Worm (Caenorhabditis elegans) whole organism, L4/young adult: ENCODE measurements around the gene C06E7.88.

Experiments used
- W03F9.2 ChIP-seq: fragments of 150-350 bp; optimal IDR thresholded peaks from 2 replicates; lab custom pipeline; 2014; ENCODE audit warnings: missing biosample characterization, missing genetic modification characterization
- dao-5 ChIP-seq: sonication (generic microtip); optimal IDR thresholded peaks from 2 replicates; lab custom pipeline; 2016; ENCODE audit warnings: missing genotype, missing genetic modification characterization, moderate library complexity, missing compliant biosample characterization
- him-1 ChIP-seq: sonication (generic microtip); optimal IDR thresholded peaks from 2 replicates; lab custom pipeline; 2016; ENCODE audit warnings: missing genotype, missing genetic modification reagents, missing genetic modification characterization, missing compliant biosample characterization

C06E7.88 gene

DNA sequence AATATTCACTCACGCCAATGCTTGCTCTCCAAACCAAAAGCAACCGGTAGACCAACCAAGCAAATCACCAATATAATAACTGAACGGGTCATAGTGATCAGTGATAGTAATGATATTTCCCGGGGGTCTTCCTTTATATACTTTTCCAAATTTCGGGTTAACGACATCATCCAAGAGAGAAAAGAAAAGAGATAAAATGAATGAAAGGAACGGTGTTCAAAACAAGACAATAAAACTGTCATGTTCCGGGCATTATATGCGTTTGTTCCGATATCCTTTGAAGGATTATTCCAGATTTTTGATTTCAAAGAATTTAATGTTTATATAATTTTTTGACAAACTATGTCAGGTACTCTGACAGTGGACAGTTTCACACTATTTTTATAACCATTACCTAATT is at the start of gene C06E7.88:
TSS of gene C06E7.88 (minus strand) at position 101 of the 400 bp plus-strand sequence.
- TF ChIP-seq him-1 (tag; lab: Kevin White, UChicago), result no peak
- no peak for TF ChIP-seq dao-5 (tag; lab: Kevin White, UChicago)
- no peak for TF ChIP-seq W03F9.2 (tag; lab: Kevin White, UChicago)

- no peak for TF ChIP-seq him-1 (tag; lab: Kevin White, UChicago)
- TF ChIP-seq dao-5 (tag; lab: Kevin White, UChicago), result no peak
- TF ChIP-seq W03F9.2 (tag; lab: Kevin White, UChicago), result no peak
Measured at ce11 chrIV:5915152-5915551, 48.1 kb upstream of the C06E7.88 start.

DNA sequence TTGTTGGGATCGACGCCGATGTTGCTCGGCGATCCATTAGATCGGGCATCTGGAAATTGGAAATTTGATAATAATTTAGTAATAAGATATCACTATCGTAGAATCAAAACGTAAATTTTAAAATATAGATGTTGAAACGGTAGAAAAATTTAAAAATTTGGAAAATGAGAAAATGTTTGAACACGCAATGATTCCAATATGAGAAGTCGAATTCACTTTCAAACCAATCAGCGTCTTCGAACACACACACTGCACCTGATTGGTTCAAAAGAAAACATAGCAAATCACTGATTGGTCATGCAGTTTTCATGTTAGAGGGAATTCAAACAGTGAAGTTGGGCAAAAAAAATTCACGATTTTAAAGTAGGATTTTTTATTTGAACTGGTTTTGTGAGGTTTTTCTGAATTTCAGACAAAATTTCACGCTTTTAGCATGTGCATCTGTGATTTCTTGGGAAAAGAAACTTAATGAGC is 36.3 kb upstream of the C06E7.88 start, which contains the start of gene H04M03.12:
TSS of gene H04M03.12 (minus strand) at position 51 of the 474 bp plus-strand sequence.
- TF ChIP-seq dao-5 (tag; lab: Kevin White, UChicago) (no peak), W03F9.2 (tag; lab: Kevin White, UChicago) (no peak), him-1 (tag; lab: Kevin White, UChicago) (no peak)

ce11 chrIV:5902730-5903129 is 35.6 kb upstream of the C06E7.88 start:
- TF ChIP-seq dao-5 (tag; lab: Kevin White, UChicago) (no peak), W03F9.2 (tag; lab: Kevin White, UChicago) (no peak), him-1 (tag; lab: Kevin White, UChicago) (no peak)

DNA sequence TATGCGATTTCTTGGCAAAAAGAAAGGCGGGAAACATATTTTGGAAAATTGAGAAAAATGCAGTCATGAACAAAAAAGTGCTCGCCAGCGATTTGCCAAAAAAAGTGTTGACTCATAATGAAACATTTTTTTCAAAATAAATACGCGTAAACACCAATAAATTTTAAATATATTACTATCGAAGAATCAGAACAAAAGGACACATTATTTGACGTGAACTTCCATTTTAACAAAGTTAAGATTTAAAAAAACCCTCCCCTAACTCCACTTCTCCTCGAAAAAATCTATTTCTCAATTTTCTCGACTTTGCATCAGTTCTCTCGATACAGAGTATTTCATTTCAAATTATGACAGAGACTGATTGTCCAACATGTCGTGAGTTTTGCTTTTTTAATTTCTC is 29.3 kb upstream of the C06E7.88 start, which contains the start of gene pck-3:
TSS of gene pck-3 (plus strand) at position 301 of the 400 bp plus-strand sequence.
- TF ChIP-seq W03F9.2 (tag; lab: Kevin White, UChicago), result no peak
- no peak for TF ChIP-seq him-1 (tag; lab: Kevin White, UChicago)
- TF ChIP-seq dao-5 (tag; lab: Kevin White, UChicago), result no peak

DNA sequence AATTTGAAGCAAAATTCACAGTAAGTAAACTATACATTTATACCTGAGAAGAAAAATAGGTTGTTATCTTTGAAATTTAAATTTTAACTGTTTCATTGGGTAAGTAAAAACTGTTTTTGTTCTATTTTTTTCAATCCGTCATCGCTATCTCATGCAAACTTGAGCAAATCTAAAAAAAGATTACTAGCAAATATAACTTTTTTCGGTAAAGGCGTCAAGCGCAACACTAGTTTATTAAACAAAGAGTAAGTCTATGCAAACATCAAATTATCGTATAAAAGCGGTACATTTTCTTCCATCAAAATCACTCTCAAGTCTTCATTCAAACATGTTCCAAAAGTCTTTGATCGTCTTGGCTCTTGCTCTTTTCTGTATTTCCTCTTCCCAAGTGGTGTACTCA is 28.1 kb upstream of the C06E7.88 start, which contains the start of gene nspb-6:
TSS of gene nspb-6 (plus strand) at position 301 of the 400 bp plus-strand sequence.
- no peak for TF ChIP-seq him-1 (tag; lab: Kevin White, UChicago)
- TF ChIP-seq W03F9.2 (tag; lab: Kevin White, UChicago), result no peak
- TF ChIP-seq dao-5 (tag; lab: Kevin White, UChicago), result no peak

- no peak for TF ChIP-seq W03F9.2 (tag; lab: Kevin White, UChicago)
- no peak for TF ChIP-seq him-1 (tag; lab: Kevin White, UChicago)
- TF ChIP-seq dao-5 (tag; lab: Kevin White, UChicago), result no peak
Measured at ce11 chrIV:5891265-5891664, 24.2 kb upstream of the C06E7.88 start, which contains the start of gene H04M03.3. Gene H04M03.3, plus strand, starts transcription at chrIV:5891565.

DNA sequence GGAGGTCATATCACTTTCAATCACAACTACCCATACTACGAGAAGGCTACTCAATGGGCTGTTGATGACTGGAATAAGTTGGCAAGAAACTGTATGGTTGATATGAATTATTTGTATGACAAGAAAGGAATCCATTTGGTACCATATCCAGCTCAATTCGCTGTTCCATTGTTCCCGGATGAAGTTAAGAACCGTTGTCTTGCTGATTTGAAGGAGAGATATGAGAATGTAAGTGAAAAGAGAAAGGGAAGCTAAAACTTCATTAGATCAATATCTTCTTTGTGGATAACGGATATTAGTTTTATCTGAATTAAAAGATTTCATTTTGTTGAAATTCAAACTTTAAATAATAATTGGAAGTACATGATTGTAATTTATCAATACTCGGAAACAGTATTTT is 19.5 kb upstream of the C06E7.88 start:
- TF ChIP-seq him-1 (tag; lab: Kevin White, UChicago), result no peak
- no peak for TF ChIP-seq dao-5 (tag; lab: Kevin White, UChicago)
- TF ChIP-seq W03F9.2 (tag; lab: Kevin White, UChicago), result no peak

DNA sequence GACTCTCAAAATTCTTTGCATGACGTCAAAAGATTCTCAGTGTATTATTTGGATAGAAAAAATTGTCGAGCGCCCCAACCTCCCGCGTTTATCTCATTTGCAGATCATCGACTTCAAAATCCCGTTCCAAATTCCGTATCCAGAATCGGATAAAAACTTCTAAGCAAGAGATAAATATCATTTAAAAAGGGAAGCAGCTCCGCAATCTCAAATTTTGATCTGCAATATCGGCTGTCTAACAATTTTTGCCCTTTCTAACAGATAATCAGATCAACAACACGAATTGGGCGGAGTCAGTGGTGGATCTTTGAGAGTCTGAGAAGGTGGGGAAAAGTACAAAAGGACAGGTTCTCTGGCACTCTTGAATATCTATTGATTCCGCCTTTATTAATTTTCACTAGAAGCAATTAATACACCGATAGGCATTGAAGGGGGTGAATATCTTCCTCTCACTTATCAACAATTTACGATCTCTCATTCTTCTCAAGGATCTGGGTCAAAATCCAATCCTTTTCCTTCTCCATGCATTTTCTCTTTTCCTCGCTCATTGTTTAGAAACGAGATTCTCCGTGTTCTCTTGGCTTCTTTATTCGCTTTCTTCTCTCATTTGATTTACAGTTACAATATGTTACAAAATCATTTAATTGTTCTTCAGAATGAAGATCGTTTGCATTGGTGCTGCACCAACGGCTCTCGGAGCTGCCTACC is 18.2 kb upstream of the C06E7.88 start, which contains the start of gene glf-1:
TSS of gene glf-1 (plus strand) at position 656 of the 708 bp plus-strand sequence.
- TF ChIP-seq dao-5 (tag; lab: Kevin White, UChicago), result no peak
- no peak for TF ChIP-seq him-1 (tag; lab: Kevin White, UChicago)

DNA sequence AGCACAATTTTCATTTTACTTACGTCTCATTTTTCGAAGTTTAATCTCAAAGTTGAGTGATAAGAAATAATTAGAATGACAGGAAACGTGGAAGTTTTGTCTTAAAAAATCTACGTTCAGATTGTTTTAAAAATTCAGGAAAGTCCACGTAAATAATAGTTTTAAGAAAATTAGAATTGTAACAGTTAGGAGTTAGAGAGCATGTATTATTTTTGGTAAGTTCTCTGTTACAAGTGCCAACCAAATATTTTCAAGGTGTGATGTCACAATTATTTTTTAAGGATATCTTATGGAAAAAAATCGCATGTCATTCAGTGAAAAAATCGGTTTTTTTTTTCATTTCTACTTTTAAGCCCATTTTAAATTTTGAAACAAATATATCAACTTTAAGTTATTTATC is 17.4 kb upstream of the C06E7.88 start, which contains the start of gene H04M03.11:
TSS of gene H04M03.11 (minus strand) at position 101 of the 400 bp plus-strand sequence.
- no peak for TF ChIP-seq him-1 (tag; lab: Kevin White, UChicago)
- TF ChIP-seq W03F9.2 (tag; lab: Kevin White, UChicago), result no peak
- TF ChIP-seq dao-5 (tag; lab: Kevin White, UChicago), result no peak

- TF ChIP-seq W03F9.2 (tag; lab: Kevin White, UChicago) (no peak), dao-5 (tag; lab: Kevin White, UChicago) (no peak), him-1 (tag; lab: Kevin White, UChicago) (no peak)
Measured at ce11 chrIV:5879853-5880252, 12.8 kb upstream of the C06E7.88 start, which contains the start of gene srv-22. Gene srv-22, minus strand, starts transcription at chrIV:5879953.

DNA sequence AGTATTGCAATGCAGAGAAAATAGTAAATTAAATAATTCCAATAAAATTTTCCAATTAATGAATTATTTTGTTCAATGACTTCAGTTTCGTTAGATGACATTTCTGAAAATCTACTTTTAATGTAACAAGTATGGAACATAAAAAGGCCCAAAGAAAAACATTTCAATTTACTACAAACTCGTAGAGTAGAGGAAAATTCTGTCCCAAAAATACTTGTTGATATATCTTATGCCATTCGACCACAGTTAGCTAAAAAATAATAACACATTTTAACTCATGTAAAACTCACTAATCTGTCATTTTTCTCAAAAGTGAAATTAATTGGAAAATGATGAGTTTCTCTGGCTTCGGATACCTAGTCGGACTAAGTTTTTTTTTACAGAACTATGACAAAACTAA is 10.2 kb upstream of the C06E7.88 start, which contains the start of gene srv-21:
TSS of gene srv-21 (minus strand) at position 101 of the 400 bp plus-strand sequence.
- no peak for TF ChIP-seq dao-5 (tag; lab: Kevin White, UChicago)
- TF ChIP-seq him-1 (tag; lab: Kevin White, UChicago), result no peak
- TF ChIP-seq W03F9.2 (tag; lab: Kevin White, UChicago), result no peak

ce11 chrIV:5873825-5874224 is 6.7 kb upstream of the C06E7.88 start, which contains the start of gene srv-19:
Gene srv-19, minus strand, starts transcription at chrIV:5873925.
- no peak for TF ChIP-seq W03F9.2 (tag; lab: Kevin White, UChicago)
- no peak for TF ChIP-seq him-1 (tag; lab: Kevin White, UChicago)
- TF ChIP-seq dao-5 (tag; lab: Kevin White, UChicago), result no peak
